Worm (Caenorhabditis elegans): ENCODE measurements around the gene sre-43.
"Not testable (repeated sequence)": the region's sequence is repeated elsewhere in the genome, so short reads cannot be mapped to it uniquely, and the experiment has no call there.

Gene sre-43

ce11 chrII:14003821-14004430 is 35.0 kb upstream of the sre-43 start:
- no peak for TF ChIP-seq med-1 (GFP tag; optimal IDR thresholded peaks at IDR 0.05; ENCODE audit: insufficient read depth)

ce11 chrII:14002200-14002599 is 33.3 kb upstream of the sre-43 start, which contains the start of gene F01D5.5:
F01D5.5 (minus strand) TSS chrII:14002300.
- TF ChIP-seq ref-1 (GFP tag; conservative IDR thresholded peaks at IDR 0.05) (no peak), flt-1 (GFP tag; IDR thresholded peaks at IDR 0.05) (no peak), med-1 (GFP tag; optimal IDR thresholded peaks at IDR 0.05; ENCODE audit: insufficient read depth) (no peak), ztf-23 (GFP tag; IDR thresholded peaks at IDR 0.05) (no peak), T22C8.4 (GFP tag; IDR thresholded peaks at IDR 0.05) (no peak), ztf-29 (GFP tag; IDR thresholded peaks at IDR 0.05) (no peak), cog-1 (tag; optimal IDR thresholded peaks at IDR 0.05) (no peak), klf-2 (GFP tag; conservative IDR thresholded peaks at IDR 0.05) (no peak), tab-1 (GFP tag; IDR thresholded peaks at IDR 0.05) (no peak)

- TF ChIP-seq T22C8.4, flt-1, tab-1 (GFP tag; IDR thresholded peaks at IDR 0.05): not testable (repeated sequence)
These were observed 31.2 kb upstream of the sre-43 start, which contains the start of gene F01D5.3 for ce11 chrII:14000044-14000443. F01D5.3 (minus strand) TSS chrII:14000144.

ce11 chrII:13998964-13999363 is 30.1 kb upstream of the sre-43 start, which contains the start of gene F01D5.2:
F01D5.2 (minus strand) TSS chrII:13999064.
- TF ChIP-seq ref-1 (GFP tag; conservative IDR thresholded peaks at IDR 0.05) (no peak), cog-1 (tag; optimal IDR thresholded peaks at IDR 0.05) (no peak), flt-1 (GFP tag; IDR thresholded peaks at IDR 0.05) (no peak), ztf-23 (GFP tag; IDR thresholded peaks at IDR 0.05) (no peak), T22C8.4 (GFP tag; IDR thresholded peaks at IDR 0.05) (no peak), med-1 (GFP tag; optimal IDR thresholded peaks at IDR 0.05; ENCODE audit: insufficient read depth) (no peak), klf-2 (GFP tag; conservative IDR thresholded peaks at IDR 0.05) (no peak), tab-1 (GFP tag; IDR thresholded peaks at IDR 0.05) (no peak), ztf-29 (GFP tag; IDR thresholded peaks at IDR 0.05) (no peak)

ce11 chrII:13997989-13998388 is 29.1 kb upstream of the sre-43 start:
- no peak for TF ChIP-seq T22C8.4 (GFP tag; IDR thresholded peaks at IDR 0.05)

- TF ChIP-seq ztf-23 (GFP tag; IDR thresholded peaks at IDR 0.05) (no peak), ref-1 (GFP tag; conservative IDR thresholded peaks at IDR 0.05) (no peak), tab-1 (GFP tag; IDR thresholded peaks at IDR 0.05) (no peak), ztf-29 (GFP tag; IDR thresholded peaks at IDR 0.05) (no peak), flt-1 (GFP tag; IDR thresholded peaks at IDR 0.05) (no peak), med-1 (GFP tag; optimal IDR thresholded peaks at IDR 0.05; ENCODE audit: insufficient read depth) (no peak), T22C8.4 (GFP tag; IDR thresholded peaks at IDR 0.05) (no peak)
These were observed 28.6 kb upstream of the sre-43 start, which contains the start of gene F01D5.1 for ce11 chrII:13997477-13997876. F01D5.1 (minus strand) TSS chrII:13997581.

ce11 chrII:13994934-13995333 is 26.1 kb upstream of the sre-43 start, which contains the start of gene Y39G8B.7:
Y39G8B.7 (minus strand) TSS chrII:13995034.
- TF ChIP-seq flt-1 (GFP tag; IDR thresholded peaks at IDR 0.05) (no peak), ref-1 (GFP tag; conservative IDR thresholded peaks at IDR 0.05) (no peak), ztf-23 (GFP tag; IDR thresholded peaks at IDR 0.05) (no peak), ztf-29 (GFP tag; IDR thresholded peaks at IDR 0.05) (no peak), tab-1 (GFP tag; IDR thresholded peaks at IDR 0.05) (no peak), cog-1 (tag; optimal IDR thresholded peaks at IDR 0.05) (no peak), klf-2 (GFP tag; conservative IDR thresholded peaks at IDR 0.05) (no peak), T22C8.4 (GFP tag; IDR thresholded peaks at IDR 0.05) (no peak), med-1 (GFP tag; optimal IDR thresholded peaks at IDR 0.05; ENCODE audit: insufficient read depth) (no peak)

- no peak for TF ChIP-seq flt-1 (GFP tag; IDR thresholded peaks at IDR 0.05)
These were observed 22.9 kb upstream of the sre-43 start, which contains the start of gene Y39G8B.5 for ce11 chrII:13991741-13992140. Y39G8B.5 (minus strand) TSS chrII:13991841.

ce11 chrII:13984551-13984950 is 15.7 kb upstream of the sre-43 start, which contains the start of gene sre-47:
sre-47 (minus strand) TSS chrII:13984651.
- TF ChIP-seq ref-1 (GFP tag; conservative IDR thresholded peaks at IDR 0.05) = no peak
- TF ChIP-seq tab-1 (GFP tag; IDR thresholded peaks at IDR 0.05) = no peak
- TF ChIP-seq klf-2 (GFP tag; conservative IDR thresholded peaks at IDR 0.05) = no peak
- no peak for TF ChIP-seq flt-1 (GFP tag; IDR thresholded peaks at IDR 0.05)
- no peak for TF ChIP-seq cog-1 (tag; optimal IDR thresholded peaks at IDR 0.05)
- TF ChIP-seq T22C8.4 (GFP tag; IDR thresholded peaks at IDR 0.05) = no peak
- no peak for TF ChIP-seq med-1 (GFP tag; optimal IDR thresholded peaks at IDR 0.05; ENCODE audit: insufficient read depth)
- no peak for TF ChIP-seq ztf-29 (GFP tag; IDR thresholded peaks at IDR 0.05)
- TF ChIP-seq ztf-23 (GFP tag; IDR thresholded peaks at IDR 0.05) = no peak

- TF ChIP-seq klf-2 (GFP tag; conservative IDR thresholded peaks at IDR 0.05) = no peak
- TF ChIP-seq cog-1 (tag; optimal IDR thresholded peaks at IDR 0.05) = no peak
- no peak for TF ChIP-seq ztf-23 (GFP tag; IDR thresholded peaks at IDR 0.05)
- no peak for TF ChIP-seq med-1 (GFP tag; optimal IDR thresholded peaks at IDR 0.05; ENCODE audit: insufficient read depth)
- no peak for TF ChIP-seq ztf-29 (GFP tag; IDR thresholded peaks at IDR 0.05)
- TF ChIP-seq T22C8.4 (GFP tag; IDR thresholded peaks at IDR 0.05) = no peak
- TF ChIP-seq tab-1 (GFP tag; IDR thresholded peaks at IDR 0.05) = no peak
- TF ChIP-seq flt-1 (GFP tag; IDR thresholded peaks at IDR 0.05) = no peak
- no peak for TF ChIP-seq ref-1 (GFP tag; conservative IDR thresholded peaks at IDR 0.05)
These were observed 14.0 kb upstream of the sre-43 start, which contains the start of the genes Y39G8B.13 and Y39G8B.10 for ce11 chrII:13982923-13983322. Y39G8B.13 (minus strand) TSS chrII:13983047. Y39G8B.10 (minus strand) TSS chrII:13983115.
